Worm (Caenorhabditis elegans): ENCODE data around the gene mks-2.

DNA sequence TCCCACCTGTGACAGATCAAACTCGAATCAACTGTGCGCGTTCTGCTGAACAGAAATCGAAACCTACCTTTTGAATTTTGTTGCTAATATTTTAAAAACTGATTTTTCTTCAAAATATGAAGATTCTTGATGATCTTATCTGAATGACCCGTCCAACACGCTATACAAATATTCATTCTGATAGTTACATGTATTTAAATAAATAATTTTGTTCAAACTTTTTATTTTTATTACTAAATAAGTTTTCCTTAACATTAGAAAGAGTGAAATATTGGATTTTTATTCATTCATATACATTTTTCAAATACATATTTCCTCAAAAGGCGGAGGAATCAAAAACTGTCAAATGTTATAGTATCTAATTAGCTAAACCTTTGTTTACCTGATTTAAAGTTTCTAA, 48.7 kb upstream of the mks-2 start, which contains the start of gene F13H8.8:
- TF ChIP-seq fkh-4 (tag; optimal IDR thresholded peaks at IDR 0.05; ENCODE audit: borderline replicate concordance) (no peak), blmp-1 (tag; optimal IDR thresholded peaks at IDR 0.05) (no peak)
